Worm (Caenorhabditis elegans): ENCODE measurements around the gene C24A3.4.
A peak's percentile ranks its signal among the peaks of the same experiment; 100 is the strongest.

The C24A3.4 gene

DNA sequence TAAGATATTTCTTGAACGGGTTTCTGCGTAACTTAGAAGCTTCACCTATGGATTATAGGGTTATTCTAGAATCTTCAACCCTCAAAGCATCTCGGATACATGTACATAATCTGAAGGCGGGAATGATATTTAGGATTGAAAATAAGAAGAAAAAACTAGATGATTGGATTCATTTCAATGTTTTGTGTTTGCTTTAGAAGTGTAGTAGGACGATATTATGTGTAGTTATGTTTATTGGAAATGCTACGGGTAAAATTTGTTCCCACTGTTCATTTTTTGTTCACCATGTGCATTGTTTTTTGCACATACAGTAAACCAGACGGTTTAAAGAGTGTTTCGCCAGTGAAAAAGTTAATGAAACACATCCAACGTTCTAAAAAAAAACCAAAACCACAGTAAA, 19.3 kb downstream of the C24A3.4 start:
- TF ChIP-seq ceh-20 (GFP tag; IDR thresholded peaks at IDR 0.05), result no peak
- peak; percentile 92 for TF ChIP-seq aha-1 (tag)
- TF ChIP-seq unc-62 (GFP tag; optimal IDR thresholded peaks at IDR 0.05 in 1 of 2), result peak in 1 of 2 experiments; percentile 27
- no peak for TF ChIP-seq unc-62 (tag; optimal IDR thresholded peaks at IDR 0.05)

DNA sequence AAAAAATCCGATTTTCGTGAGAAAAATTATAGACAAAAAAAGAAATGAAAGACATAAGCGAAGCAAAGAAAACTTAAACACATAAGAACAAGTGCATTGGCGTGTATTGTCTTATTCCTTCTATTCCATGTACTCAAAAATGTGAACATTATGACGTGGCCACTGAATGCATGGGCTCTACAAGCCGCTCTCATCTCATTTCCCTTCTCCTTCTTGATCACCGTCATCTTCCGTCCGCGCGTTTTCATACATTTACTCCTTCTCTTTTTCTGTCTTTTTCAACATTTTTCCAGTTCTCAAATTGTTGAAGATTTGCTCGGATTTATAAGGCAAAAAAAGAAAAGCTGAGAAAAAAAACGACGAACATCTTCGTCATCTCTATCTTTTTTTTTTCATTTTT, 22.2 kb downstream of the C24A3.4 start:
- TF ChIP-seq madf-9 (GFP tag; conservative IDR thresholded peaks at IDR 0.05) (no peak), lin-1 (GFP tag; IDR thresholded peaks at IDR 0.05) (no peak), hmg-1.1 (GFP tag; IDR thresholded peaks at IDR 0.05) (no peak), fkh-10 (GFP tag; optimal IDR thresholded peaks at IDR 0.05) (peak; percentile 81), fos-1 (tag; optimal IDR thresholded peaks at IDR 0.05) (no peak), mxl-3 (GFP tag; optimal IDR thresholded peaks at IDR 0.05) (no peak)

DNA sequence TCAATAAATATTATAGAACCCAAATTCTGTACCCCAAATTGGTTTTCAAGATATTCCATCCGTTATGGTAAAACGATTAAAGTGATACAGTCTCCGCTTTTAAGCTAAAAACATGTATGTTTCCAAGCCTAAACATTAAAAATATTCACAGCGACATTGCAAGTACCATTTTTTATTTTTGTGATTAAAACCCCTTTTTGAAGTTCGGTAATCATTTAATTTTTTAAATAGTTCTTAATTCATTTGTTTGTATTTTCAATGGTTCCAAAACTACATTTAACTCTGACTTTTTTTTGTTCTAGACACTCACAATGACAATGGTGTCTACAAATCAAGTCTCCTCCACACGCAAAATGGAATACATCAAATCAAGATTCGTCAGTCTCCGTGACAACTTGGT, 23.2 kb downstream of the C24A3.4 start, which contains the start of gene T25B6.4:
T25B6.4 (plus strand) TSS at position 301 of the 400 bp plus-strand sequence.
- TF ChIP-seq pqm-1 (tag; optimal IDR thresholded peaks at IDR 0.05) (no peak), lim-7 (GFP tag; IDR thresholded peaks at IDR 0.05) (no peak), daf-12 (tag; optimal IDR thresholded peaks at IDR 0.05) (no peak), Y105C5A.15 (GFP tag; IDR thresholded peaks at IDR 0.05) (no peak), nhr-25 (tag; optimal IDR thresholded peaks at IDR 0.05; ENCODE audit: borderline replicate concordance, insufficient read depth) (no peak), dpl-1 (GFP tag; optimal IDR thresholded peaks at IDR 0.05) (no peak), F44E2.7 (GFP tag; IDR thresholded peaks at IDR 0.05) (no peak), hlh-11 (tag; optimal IDR thresholded peaks at IDR 0.05) (no peak), tag-97 (GFP tag; IDR thresholded peaks at IDR 0.05) (no peak), ces-1 (GFP tag; optimal IDR thresholded peaks at IDR 0.05) (no peak), lsy-2 (tag; optimal IDR thresholded peaks at IDR 0.05) (no peak)

DNA sequence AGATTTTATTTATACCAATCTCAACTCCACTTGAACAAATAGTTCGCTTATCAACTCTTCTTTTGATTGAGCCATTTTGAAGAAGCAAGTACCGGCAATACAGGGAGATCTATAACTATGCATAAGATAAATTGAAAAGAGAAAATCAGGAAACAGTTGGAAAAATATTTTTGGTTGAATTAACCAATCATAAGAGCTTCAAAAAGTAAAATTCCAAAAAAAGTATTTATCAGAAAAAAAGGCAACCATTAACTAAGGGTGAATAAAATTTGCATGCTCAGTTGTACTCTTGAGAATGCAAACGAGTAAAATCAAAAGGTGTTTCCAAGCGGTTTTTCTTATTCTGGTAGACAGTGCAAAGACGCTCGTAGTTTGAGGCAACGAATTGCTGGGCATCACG, 29.4 kb downstream of the C24A3.4 start, which contains the start of gene T25B6.5:
T25B6.5 (minus strand) TSS at position 101 of the 400 bp plus-strand sequence.
- no peak for TF ChIP-seq madf-9 (GFP tag; conservative IDR thresholded peaks at IDR 0.05)
- TF ChIP-seq Y48G9A.11 (GFP tag; IDR thresholded peaks at IDR 0.05), result no peak
- no peak for TF ChIP-seq nhr-28 (tag; optimal IDR thresholded peaks at IDR 0.05)
- no peak for TF ChIP-seq lin-38 (GFP tag; IDR thresholded peaks at IDR 0.05)
- TF ChIP-seq jun-1 (tag; optimal IDR thresholded peaks at IDR 0.05), result no peak
- TF ChIP-seq ztf-11 (tag; optimal IDR thresholded peaks at IDR 0.05), result no peak
- TF ChIP-seq nhr-11 (tag; optimal IDR thresholded peaks at IDR 0.05), result no peak
- TF ChIP-seq Y75B8A.6 (GFP tag; IDR thresholded peaks at IDR 0.05), result no peak
- no peak for TF ChIP-seq zfp-2 (tag; optimal IDR thresholded peaks at IDR 0.05)
- no peak for TF ChIP-seq saeg-2 (GFP tag; IDR thresholded peaks at IDR 0.05)
- TF ChIP-seq set-16 (GFP tag; IDR thresholded peaks at IDR 0.05), result no peak
- no peak for TF ChIP-seq egl-27 (tag; optimal IDR thresholded peaks at IDR 0.05)
- TF ChIP-seq Y105C5A.15 (GFP tag; IDR thresholded peaks at IDR 0.05), result no peak
- TF ChIP-seq F10B5.3 (tag; optimal IDR thresholded peaks at IDR 0.05), result no peak
- no peak for TF ChIP-seq unc-130 (GFP tag; optimal IDR thresholded peaks at IDR 0.05)
- no peak for TF ChIP-seq mdt-29 (GFP tag; IDR thresholded peaks at IDR 0.05)
- no peak for TF ChIP-seq nhr-6 (tag; optimal IDR thresholded peaks at IDR 0.05)
- TF ChIP-seq ceh-82 (tag; optimal IDR thresholded peaks at IDR 0.05), result no peak
- TF ChIP-seq lir-3 (tag; optimal IDR thresholded peaks at IDR 0.05), result no peak
